Fruit fly (Drosophila melanogaster): ENCODE results near the gene CRAT.

dm6 chr3R:6380129-6380528 is 4.3 kb upstream of the CRAT start, which contains the start of the genes CG1024 and TfIIFalpha:
- TF ChIP-seq CG10348 (GFP tag; IDR thresholded peaks at IDR 0.05) (no peak), rn (GFP tag; IDR thresholded peaks at IDR 0.05) (no peak), CG15710 (tag; optimal IDR thresholded peaks at IDR 0.05) (no peak), EcR (GFP tag; optimal IDR thresholded peaks at IDR 0.05) (no peak), CG14655 (GFP tag; optimal IDR thresholded peaks at IDR 0.05) (no peak), CG34367 (tag; optimal IDR thresholded peaks at IDR 0.05) (no peak), CG8159 (tag; optimal IDR thresholded peaks at IDR 0.05) (no peak), Pif1B (GFP tag; optimal IDR thresholded peaks at IDR 0.05) (no peak), Ets98B (GFP tag; IDR thresholded peaks at IDR 0.05) (no peak), CG12605 (GFP tag; IDR thresholded peaks at IDR 0.05) (no peak), Snoo (tag; optimal IDR thresholded peaks at IDR 0.05) (no peak), CG9948 (tag; optimal IDR thresholded peaks at IDR 0.05) (no peak), CG13204 (GFP tag; optimal IDR thresholded peaks at IDR 0.05) (no peak)
